Worm (Caenorhabditis elegans): ENCODE measurements around the gene egl-5.

DNA sequence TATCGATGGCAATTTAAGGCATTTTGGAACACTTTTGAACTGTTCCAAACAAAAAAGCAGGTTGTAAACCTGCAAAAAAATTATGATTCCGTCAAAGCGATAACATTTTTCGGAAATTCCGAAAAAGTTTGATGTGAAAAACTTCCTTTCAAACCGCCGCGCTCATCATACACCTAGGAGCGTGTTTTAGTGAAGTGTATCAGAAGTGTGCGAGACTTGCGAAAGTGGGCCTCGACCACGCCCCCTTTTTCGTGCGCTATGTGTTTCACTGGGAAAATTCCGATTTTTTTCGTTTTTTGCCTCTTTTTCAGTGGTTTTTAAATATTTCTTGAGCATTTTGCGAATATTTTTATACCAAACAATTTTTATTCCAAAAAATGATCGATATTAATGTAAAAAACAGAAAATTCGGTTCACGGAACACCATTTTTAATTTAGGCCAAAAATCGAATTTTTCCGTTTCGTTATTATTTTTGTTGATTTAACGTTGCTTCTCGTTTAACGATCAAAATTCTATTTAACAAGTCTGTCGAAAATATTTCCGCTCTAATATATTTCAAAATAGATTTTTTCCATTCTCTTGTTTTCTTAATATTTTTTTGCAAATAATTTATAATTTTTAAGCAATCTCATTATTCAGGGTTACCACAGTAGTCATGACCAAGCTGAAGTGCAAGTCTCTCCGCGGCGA lies 40.5 kb downstream of the egl-5 start, which contains the start of gene rpl-35:
- TF ChIP-seq hmg-1.2 (GFP tag; IDR thresholded peaks at IDR 0.05) = peak; percentile 94
- peak; percentile 94 for TF ChIP-seq Y53F4B.3 (GFP tag; IDR thresholded peaks at IDR 0.05)
- TF ChIP-seq ztf-3 (GFP tag; optimal IDR thresholded peaks at IDR 0.05) = peak; percentile 93
- TF ChIP-seq unc-62 (GFP tag; optimal IDR thresholded peaks at IDR 0.05) = peak; percentile 41
- peak; percentile 83 for TF ChIP-seq tbp1 (GFP tag; optimal IDR thresholded peaks at IDR 0.05)
- TF ChIP-seq rpc-1 (optimal IDR thresholded peaks at IDR 0.05) = peak; percentile 45
- TF ChIP-seq rpc-1 (tag; optimal IDR thresholded peaks at IDR 0.05) = peak; percentile 21
- TF ChIP-seq egl-18 (GFP tag; IDR thresholded peaks at IDR 0.05) = peak; percentile 99
- peak; percentile 94 for TF ChIP-seq madf-8 (GFP tag; conservative IDR thresholded peaks at IDR 0.05)
- peak; percentile 99 for TF ChIP-seq efl-1 (GFP tag; optimal IDR thresholded peaks at IDR 0.05)
- peak; percentile 99 for TF ChIP-seq K12H6.12 (tag; optimal IDR thresholded peaks at IDR 0.05)
- TF ChIP-seq egl-44 (GFP tag; IDR thresholded peaks at IDR 0.05) = peak; percentile 99
- peak; percentile 98 for TF ChIP-seq unc-130 (GFP tag; optimal IDR thresholded peaks at IDR 0.05)
- peak; percentile 99 for TF ChIP-seq rcor-1 (GFP tag; IDR thresholded peaks at IDR 0.05)
- peak; percentile 100 for TF ChIP-seq C17E4.6 (GFP tag; IDR thresholded peaks at IDR 0.05)

All from whole organism, young adult.